Worm (Caenorhabditis elegans) whole organism, young adult: Measurements from ENCODE around the gene acc-2.
"Not testable (repeated sequence)": the region's sequence is repeated elsewhere in the genome, so short reads cannot be mapped to it uniquely, and the experiment has no call there.

Source experiments
- C06A6.2 ChIP-seq: fragments of 200-800 bp; sonication (Bioruptor generic); conservative IDR thresholded peaks from 2 replicates; pipeline ENCODE4 v1.3.6; 2022; ENCODE audit warnings: missing genetic modification characterization, missing compliant biosample characterization
- D2030.7 ChIP-seq: fragments of 200-800 bp; sonication (Bioruptor generic); IDR thresholded peaks from 2 replicates; pipeline ENCODE4 v1.3.6; 2022; ENCODE audit warnings: missing genetic modification reagents, missing genetic modification characterization, missing compliant biosample characterization
- F22D6.2 ChIP-seq: sonication (generic microtip); optimal IDR thresholded peaks from 2 replicates; lab custom pipeline; 2016; ENCODE audit warnings: mild to moderate bottlenecking, missing genetic modification characterization, missing compliant biosample characterization
- F23B12.7 ChIP-seq: sonication (generic microtip); optimal IDR thresholded peaks from 2 replicates; lab custom pipeline; 2017; ENCODE audit warnings: missing genetic modification characterization, mild to moderate bottlenecking, missing compliant biosample characterization, antibody characterized with exemption, moderate library complexity; ENCODE audit not compliant: insufficient read depth
- F37B4.10 ChIP-seq: fragments of 200-800 bp; sonication (Bioruptor generic); IDR thresholded peaks from 2 replicates; pipeline ENCODE4 v1.3.6; 2022; ENCODE audit warnings: missing genetic modification characterization, missing compliant biosample characterization
- F49E8.2 ChIP-seq: sonication (generic microtip); optimal IDR thresholded peaks from 3 replicates; lab custom pipeline; 2017; ENCODE audit warnings: missing genetic modification characterization, mild to moderate bottlenecking, missing compliant biosample characterization, antibody characterized with exemption, moderate library complexity; ENCODE audit not compliant: insufficient read depth
- Y53F4B.3 ChIP-seq: fragments of 200-800 bp; sonication (Bioruptor generic); IDR thresholded peaks from 2 replicates; pipeline ENCODE4 v1.3.6; 2022; ENCODE audit warnings: missing genetic modification reagents, missing genetic modification characterization, missing compliant biosample characterization
- Y79H2A.3 ChIP-seq: fragments of 200-800 bp; sonication (Bioruptor generic); conservative IDR thresholded peaks from 2 replicates; pipeline ENCODE4 v1.3.6; 2022; ENCODE audit warnings: missing genetic modification reagents, missing genetic modification characterization, missing compliant biosample characterization
- Y95B8A.8 ChIP-seq: fragments of 200-800 bp; sonication (Bioruptor generic); IDR thresholded peaks from 2 replicates; pipeline ENCODE4 v1.3.6; 2022; ENCODE audit warnings: missing genetic modification reagents, missing genetic modification characterization, missing compliant biosample characterization
- athp-1 ChIP-seq: sonication (generic microtip); optimal IDR thresholded peaks from 2 replicates; lab custom pipeline; 2017; ENCODE audit warnings: mild to moderate bottlenecking, missing genetic modification characterization, missing compliant biosample characterization
- attf-3 ChIP-seq: fragments of 200-800 bp; sonication (Bioruptor generic); conservative IDR thresholded peaks from 2 replicates; pipeline ENCODE4 v1.3.6; 2022; ENCODE audit warnings: missing genetic modification reagents, missing genetic modification characterization, missing compliant biosample characterization
- attf-6 ChIP-seq: fragments of 200-800 bp; sonication (Bioruptor generic); IDR thresholded peaks from 2 replicates; pipeline ENCODE4 v1.3.6; 2022; ENCODE audit warnings: missing genetic modification reagents, missing genetic modification characterization, missing compliant biosample characterization
- bed-1 ChIP-seq: fragments of 200-800 bp; sonication (Bioruptor generic); IDR thresholded peaks from 2 replicates; pipeline ENCODE4 v1.3.6; 2022; ENCODE audit warnings: missing genetic modification reagents, missing genetic modification characterization, missing compliant biosample characterization
- cebp-1 ChIP-seq, 2 experiments: fragments of 200-800 bp in 1 of 2; sonication (Bioruptor generic) in 1 of 2; sonication (generic microtip) in 1 of 2; IDR thresholded peaks in 1 of 2; optimal IDR thresholded peaks in 1 of 2; 2 replicates each; pipeline versions ENCODE4 v1.3.6 to Lab custom; 2017 to 2022; ENCODE audit warnings: missing compliant biosample characterization in 2 of 2, missing genetic modification characterization in 2 of 2, mild to moderate bottlenecking in 1 of 2, missing genetic modification reagents in 1 of 2, moderate library complexity in 1 of 2
- efl-1 ChIP-seq: fragments of 150-350 bp; optimal IDR thresholded peaks from 2 replicates; lab custom pipeline; 2014; ENCODE audit warnings: missing biosample characterization, missing genetic modification reagents, missing genetic modification characterization
- egrh-3 ChIP-seq: fragments of 200-800 bp; sonication (Bioruptor generic); IDR thresholded peaks from 2 replicates; pipeline ENCODE4 v1.3.6; 2022; ENCODE audit warnings: missing genetic modification reagents, missing genetic modification characterization, missing compliant biosample characterization
- gei-17 ChIP-seq: fragments of 200-800 bp; sonication (Bioruptor generic); optimal IDR thresholded peaks from 2 replicates; lab custom pipeline; 2018; ENCODE audit warnings: mild to moderate bottlenecking, missing genetic modification characterization, missing compliant biosample characterization
- him-1 ChIP-seq: sonication (generic microtip); optimal IDR thresholded peaks from 2 replicates; lab custom pipeline; 2016; ENCODE audit warnings: missing genotype, missing genetic modification reagents, missing genetic modification characterization, missing compliant biosample characterization
- hmg-1.2 ChIP-seq: fragments of 200-800 bp; sonication (Bioruptor generic); IDR thresholded peaks from 2 replicates; pipeline ENCODE4 v1.3.6; 2022; ENCODE audit warnings: missing genetic modification reagents, missing genetic modification characterization, missing compliant biosample characterization
- lag-1 ChIP-seq: fragments of 200-800 bp; sonication (Bioruptor generic); IDR thresholded peaks from 2 replicates; pipeline ENCODE4 v1.3.6; 2022; ENCODE audit warnings: missing genetic modification reagents, missing genetic modification characterization, missing compliant biosample characterization
- let-526 ChIP-seq: fragments of 200-800 bp; sonication (Bioruptor generic); IDR thresholded peaks from 2 replicates; pipeline ENCODE4 v1.3.6; 2022; ENCODE audit warnings: missing genetic modification reagents, missing genetic modification characterization, missing compliant biosample characterization
- let-607 ChIP-seq, 2 experiments: fragments of 200-800 bp in 1 of 2; sonication (Bioruptor generic) in 1 of 2; sonication (generic microtip) in 1 of 2; optimal IDR thresholded peaks; 2 replicates each; lab custom pipeline; 2016 to 2018; ENCODE audit warnings: mild to moderate bottlenecking in 2 of 2, missing compliant biosample characterization in 2 of 2, missing genetic modification characterization in 2 of 2, moderate library complexity in 2 of 2, missing genotype in 1 of 2
- lsl-1 ChIP-seq: fragments of 200-800 bp; sonication (Bioruptor generic); optimal IDR thresholded peaks from 2 replicates; lab custom pipeline; 2018; ENCODE audit warnings: mild to moderate bottlenecking, missing genetic modification characterization, moderate library complexity, missing compliant biosample characterization
- madf-10 ChIP-seq: sonication (generic microtip); optimal IDR thresholded peaks from 2 replicates; lab custom pipeline; 2016; ENCODE audit warnings: mild to moderate bottlenecking, missing genetic modification characterization, missing compliant biosample characterization
- madf-8 ChIP-seq: fragments of 200-800 bp; sonication (Bioruptor generic); conservative IDR thresholded peaks from 2 replicates; pipeline ENCODE4 v1.3.6; 2022; ENCODE audit warnings: missing genetic modification reagents, missing genetic modification characterization, missing compliant biosample characterization
- nhr-179 ChIP-seq: sonication (generic microtip); optimal IDR thresholded peaks from 2 replicates; lab custom pipeline; 2016; ENCODE audit warnings: mild to moderate bottlenecking, missing genetic modification characterization, missing compliant biosample characterization
- pbrm-1 ChIP-seq: fragments of 200-800 bp; sonication (Bioruptor generic); IDR thresholded peaks from 2 replicates; pipeline ENCODE4 v1.3.6; 2022; ENCODE audit warnings: missing genetic modification reagents, missing genetic modification characterization, missing compliant biosample characterization
- rcor-1 ChIP-seq: fragments of 200-800 bp; sonication (Bioruptor generic); IDR thresholded peaks from 2 replicates; pipeline ENCODE4 v1.3.6; 2022; ENCODE audit warnings: missing genetic modification reagents, missing genetic modification characterization, missing compliant biosample characterization
- snpc-1.1 ChIP-seq: sonication (generic microtip); optimal IDR thresholded peaks from 2 replicates; lab custom pipeline; 2017; ENCODE audit warnings: missing genetic modification characterization, mild to moderate bottlenecking, missing compliant biosample characterization, antibody characterized with exemption, moderate library complexity, missing genotype, missing genetic modification reagents; ENCODE audit not compliant: insufficient read depth
- snpc-1.3 ChIP-seq: sonication (generic microtip); optimal IDR thresholded peaks from 2 replicates; lab custom pipeline; 2017; ENCODE audit warnings: missing genetic modification characterization, mild to moderate bottlenecking, missing compliant biosample characterization, antibody characterized with exemption, moderate library complexity, missing genotype, missing genetic modification reagents; ENCODE audit not compliant: insufficient read depth
- snpc-3.4 ChIP-seq: sonication (generic microtip); optimal IDR thresholded peaks from 2 replicates; lab custom pipeline; 2017; ENCODE audit warnings: missing genetic modification characterization, mild to moderate bottlenecking, missing compliant biosample characterization, antibody characterized with exemption, moderate library complexity, missing genotype, missing genetic modification reagents
- snpc-4 ChIP-seq, 5 experiments: fragments of 150-350 bp in 1 of 5; sonication (generic microtip) in 4 of 5; optimal IDR thresholded peaks; 2 replicates each; lab custom pipeline; 2014 to 2018; ENCODE audit warnings: missing genetic modification characterization in 5 of 5, missing biosample characterization in 3 of 5, antibody characterized with exemption in 2 of 5, mild to moderate bottlenecking in 2 of 5, missing compliant biosample characterization in 2 of 5, missing genotype in 2 of 5, moderate library complexity in 2 of 5, missing genetic modification reagents in 1 of 5
- ztf-18 ChIP-seq: sonication (generic microtip); optimal IDR thresholded peaks from 2 replicates; lab custom pipeline; 2016; ENCODE audit warnings: missing genotype, mild to moderate bottlenecking, missing genetic modification characterization, missing compliant biosample characterization
- ztf-26 ChIP-seq: sonication (generic microtip); optimal IDR thresholded peaks from 2 replicates; lab custom pipeline; 2017; ENCODE audit warnings: missing genetic modification characterization, missing compliant biosample characterization
- ztf-28 ChIP-seq: fragments of 200-800 bp; sonication (Bioruptor generic); IDR thresholded peaks from 2 replicates; pipeline ENCODE4 v1.3.6; 2022; ENCODE audit warnings: missing genetic modification reagents, missing genetic modification characterization, missing compliant biosample characterization
- ztf-6 ChIP-seq: fragments of 200-800 bp; sonication (Bioruptor generic); IDR thresholded peaks from 2 replicates; pipeline ENCODE4 v1.3.6; 2022; ENCODE audit warnings: missing genetic modification reagents, missing genetic modification characterization, missing compliant biosample characterization

Gene acc-2

DNA sequence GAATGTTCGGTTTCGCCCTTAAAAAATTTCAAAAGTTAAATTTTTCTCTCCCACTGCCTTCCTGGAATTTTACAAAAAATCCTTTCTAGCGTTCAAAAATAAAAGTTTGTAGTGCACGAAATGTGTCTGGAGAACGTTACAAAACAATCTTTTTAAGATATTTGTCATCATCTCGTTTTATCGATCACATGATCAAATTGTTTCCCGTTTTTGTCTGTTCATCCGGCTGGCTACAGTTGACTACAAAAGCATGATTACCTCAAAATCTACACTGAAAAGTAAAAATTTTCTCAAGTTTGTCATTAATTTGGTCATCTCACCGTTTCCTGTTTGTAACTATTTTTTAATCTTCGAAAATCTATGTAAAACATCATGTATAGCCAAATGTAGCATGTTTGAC, 34.5 kb downstream of the acc-2 start:
- TF ChIP-seq let-526 (GFP tag; lab: Robert Waterston, UW): no peak
- TF ChIP-seq snpc-3.4 (tag; lab: Kevin White, UChicago): no peak
- TF ChIP-seq gei-17 (GFP tag; lab: Kevin White, UChicago): no peak
- TF ChIP-seq lag-1 (GFP tag; lab: Robert Waterston, UW): no peak
- TF ChIP-seq madf-8 (GFP tag; lab: Robert Waterston, UW): no peak
- TF ChIP-seq him-1 (tag; lab: Kevin White, UChicago): no peak
- TF ChIP-seq ztf-6: no peak
- TF ChIP-seq attf-3 (GFP tag; lab: Robert Waterston, UW): no peak
- TF ChIP-seq bed-1 (GFP tag; lab: Robert Waterston, UW): no peak
- TF ChIP-seq nhr-179 (tag; lab: Kevin White, UChicago): no peak

DNA sequence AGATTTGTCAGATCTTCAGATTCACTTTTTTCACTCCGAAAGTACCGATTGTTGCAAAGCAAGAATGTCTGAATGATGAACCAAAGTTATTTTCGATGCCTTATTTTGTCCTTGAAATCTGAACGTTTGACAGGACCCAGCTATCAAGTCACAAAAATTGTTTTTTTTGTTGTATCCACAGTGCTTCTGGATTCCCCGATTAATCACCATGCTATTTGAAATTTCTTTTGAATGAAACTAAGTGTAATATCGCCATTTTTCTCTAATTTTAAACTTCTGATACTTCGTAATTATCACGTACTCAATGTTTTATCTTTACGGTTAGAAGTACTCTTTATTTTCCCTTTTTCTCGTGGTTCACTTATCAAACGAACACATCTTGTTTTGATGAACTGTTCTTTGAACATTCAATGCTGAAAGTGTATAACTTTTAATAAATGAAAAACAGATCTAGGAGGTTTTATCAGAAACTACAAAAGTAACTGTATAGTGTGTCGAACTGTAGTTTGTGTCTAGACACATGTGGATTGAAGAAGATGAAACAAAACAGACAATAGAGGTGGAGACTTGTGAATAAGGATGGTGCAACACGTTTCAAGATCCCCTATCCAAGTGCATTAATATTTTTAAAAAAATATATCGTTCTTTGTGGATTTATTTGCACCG, 35.1 kb downstream of the acc-2 start:
- no peak for TF ChIP-seq F37B4.10 (GFP tag; lab: Robert Waterston, UW)
- no peak for TF ChIP-seq snpc-1.3 (tag; lab: Kevin White, UChicago)
- no peak for TF ChIP-seq madf-10
- TF ChIP-seq ztf-18: no peak
- no peak for TF ChIP-seq Y53F4B.3 (GFP tag; lab: Robert Waterston, UW)
- no peak for TF ChIP-seq D2030.7 (GFP tag; lab: Robert Waterston, UW)
- no peak for TF ChIP-seq C06A6.2 (GFP tag; lab: Robert Waterston, UW)

DNA sequence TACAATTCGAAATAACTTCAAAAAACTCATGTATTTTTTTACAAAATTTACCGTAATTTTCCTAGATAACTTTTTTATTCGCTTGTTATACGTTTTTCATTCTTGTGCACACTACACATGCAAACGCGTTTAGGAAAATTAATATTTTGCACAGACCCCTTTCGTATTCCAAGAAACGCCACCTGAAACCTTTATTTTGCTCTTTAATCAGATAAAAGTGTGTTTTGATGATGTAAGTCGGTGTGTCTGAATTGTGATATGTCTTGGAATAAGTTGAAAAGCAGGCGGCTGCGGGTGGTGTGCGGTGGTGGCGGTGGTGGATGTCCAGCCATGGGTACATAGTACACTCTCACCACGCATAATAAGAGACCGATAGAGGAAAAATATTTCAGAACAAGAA, 36.8 kb downstream of the acc-2 start:
- TF ChIP-seq let-607 (tag; optimal IDR thresholded peaks at IDR 0.05; lab: Kevin White, UChicago): no peak
- TF ChIP-seq athp-1 (tag; lab: Kevin White, UChicago): no peak
- TF ChIP-seq snpc-3.4 (tag; lab: Kevin White, UChicago): no peak
- TF ChIP-seq, all 124 proteins: peak for 0

DNA sequence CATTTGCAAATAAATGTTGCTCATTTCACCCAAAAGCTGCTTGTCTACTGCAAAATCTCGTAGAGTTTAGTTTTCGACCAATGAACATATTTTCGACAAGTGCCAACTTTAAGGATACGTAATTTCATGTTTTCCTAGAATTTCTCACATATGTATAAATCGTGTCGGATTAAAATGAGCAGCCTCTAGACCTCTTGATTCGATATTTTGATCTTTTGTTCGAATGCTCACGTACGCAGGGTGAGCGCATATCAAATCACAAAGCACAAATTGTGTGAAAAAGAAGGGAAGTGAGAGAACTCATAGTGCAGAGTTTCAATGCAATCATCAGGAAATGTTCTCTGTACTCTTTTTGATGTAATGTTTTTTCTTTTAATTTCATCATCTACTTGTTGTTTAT, 46.9 kb downstream of the acc-2 start:
- no peak for TF ChIP-seq egrh-3 (GFP tag; lab: Robert Waterston, UW)
- no peak for TF ChIP-seq F22D6.2 (tag; lab: Kevin White, UChicago)
- TF ChIP-seq ztf-26 (tag; lab: Kevin White, UChicago): no peak
- no peak for TF ChIP-seq F23B12.7 (tag; lab: Kevin White, UChicago)
- TF ChIP-seq D2030.7 (GFP tag; lab: Robert Waterston, UW): no peak
- no peak for TF ChIP-seq cebp-1 (GFP tag; IDR thresholded peaks at IDR 0.05; lab: Robert Waterston, UW)
- TF ChIP-seq cebp-1 (tag; optimal IDR thresholded peaks at IDR 0.05; lab: Kevin White, UChicago): peak; percentile 25

DNA sequence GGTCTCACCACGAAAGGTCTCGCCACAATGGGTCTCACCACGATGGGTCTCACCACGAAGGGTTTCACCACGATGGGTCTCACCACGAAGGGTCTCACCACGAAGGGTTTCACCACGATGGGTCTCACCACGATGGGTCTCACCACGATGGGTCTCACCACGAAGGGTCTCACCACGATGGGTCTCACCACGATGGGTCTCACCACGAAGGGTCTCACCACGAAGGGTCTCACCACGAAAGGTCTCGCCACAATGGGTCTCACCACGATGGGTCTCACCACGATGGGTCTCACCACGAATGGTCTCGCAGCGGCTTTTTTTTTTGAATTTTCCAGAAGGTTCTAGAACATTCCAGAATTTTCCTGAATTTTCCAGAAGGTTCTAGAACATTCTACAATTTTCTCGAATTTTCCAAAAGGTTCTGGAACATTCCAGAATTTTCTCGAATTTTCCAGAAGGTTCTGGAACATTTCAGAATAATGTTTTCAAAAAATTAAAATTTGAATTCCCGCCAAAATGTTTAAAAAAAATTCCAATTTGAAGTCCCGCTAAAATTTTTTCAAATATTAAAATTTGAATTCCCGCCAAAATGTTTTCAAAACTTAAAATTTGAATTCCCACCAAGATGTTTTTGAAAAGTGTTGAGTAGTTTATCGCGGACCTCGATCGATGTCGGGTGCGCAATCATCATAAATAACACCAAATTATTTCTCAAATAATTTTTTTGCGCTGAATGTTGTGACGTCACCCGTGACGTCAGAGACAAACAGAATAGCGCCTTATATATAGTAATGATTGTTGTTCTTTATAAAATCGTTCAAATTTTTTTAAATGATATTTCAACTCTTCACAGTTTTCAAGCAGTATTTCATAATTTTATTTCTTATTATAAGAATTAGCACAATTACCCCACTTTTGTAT, 51.0 kb downstream of the acc-2 start:
- TF ChIP-seq D2030.7 (GFP tag; lab: Robert Waterston, UW): peak; percentile 51
- TF ChIP-seq snpc-1.1 (tag; lab: Kevin White, UChicago): peak; percentile 55
- peak; percentile 26 for TF ChIP-seq lsl-1 (GFP tag; lab: Kevin White, UChicago)
- peak; percentile 13; the same call in 1 of the 2 replicates for TF ChIP-seq ztf-28 (GFP tag; lab: Robert Waterston, UW)
- peak; percentile 65 for TF ChIP-seq hmg-1.2
- peak; percentile 20 for TF ChIP-seq efl-1 (GFP tag; lab: Kevin White, UChicago)
- TF ChIP-seq pbrm-1 (GFP tag; lab: Robert Waterston, UW): peak; percentile 91
- not testable (repeated sequence) for TF ChIP-seq snpc-4 (GFP tag; optimal IDR thresholded peaks at IDR 0.05; lab: Kevin White, UChicago)
- peak in 3 of 4 experiments; percentile 51 to 88 (median 61) for TF ChIP-seq snpc-4 (tag; optimal IDR thresholded peaks at IDR 0.05; lab: Kevin White, UChicago)
- TF ChIP-seq Y79H2A.3 (GFP tag; lab: Robert Waterston, UW): 0 out of 2 replicates have a peak, but pooled peaks have one; percentile 9
- 0 out of 2 replicates have a peak, but pooled peaks have one; percentile 55 for TF ChIP-seq Y95B8A.8 (GFP tag; lab: Robert Waterston, UW)
- TF ChIP-seq rcor-1 (GFP tag; lab: Robert Waterston, UW): peak; percentile 19; the same call in 1 of the 2 replicates
- TF ChIP-seq F49E8.2 (tag; lab: Kevin White, UChicago): peak; percentile 7
- TF ChIP-seq attf-6 (GFP tag; lab: Robert Waterston, UW): peak; percentile 92
